Worm (Caenorhabditis elegans) whole organism, L3 larva: ENCODE data around the gene clc-7.

Source experiments
- ama-1 ChIP-seq: fragments of 150-350 bp; optimal IDR thresholded peaks from 2 replicates; lab custom pipeline; 2018
- mdl-1 ChIP-seq: fragments of 150-350 bp; optimal IDR thresholded peaks from 2 replicates; lab custom pipeline; 2014; ENCODE audit warnings: missing biosample characterization, missing genetic modification characterization
- skn-1 ChIP-seq: fragments of 150-350 bp; optimal IDR thresholded peaks from 2 replicates; lab custom pipeline; 2014; ENCODE audit warnings: missing biosample characterization, missing genetic modification characterization

DNA sequence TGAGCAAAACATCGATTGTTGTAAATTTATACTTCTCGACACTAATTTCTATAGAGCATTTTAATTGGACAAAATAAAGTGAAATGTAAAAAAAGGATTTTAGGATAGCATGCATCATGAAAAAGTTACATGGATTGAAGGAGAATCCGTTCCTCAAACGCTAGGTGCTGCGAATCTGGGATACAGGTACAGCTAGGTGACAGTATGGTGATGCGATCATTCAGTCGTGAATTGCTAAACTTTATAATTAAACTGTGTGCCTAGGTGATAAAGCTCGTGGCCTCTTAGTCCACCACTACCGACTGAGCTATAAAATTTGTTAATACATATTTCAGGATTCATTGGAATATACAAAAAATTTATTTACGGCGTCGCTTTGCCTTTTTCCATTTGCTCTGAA lies 1.3 kb upstream of the clc-7 start:
- TF ChIP-seq ama-1 (lab: Kevin White, UChicago) (peak; percentile 41), skn-1 (no peak), mdl-1 (tag; lab: Kevin White, UChicago) (no peak)
